Worm (Caenorhabditis elegans): ENCODE data around the gene emc-2.
A peak's percentile ranks its signal among the peaks of the same experiment; 100 is the strongest.

emc-2 gene

DNA sequence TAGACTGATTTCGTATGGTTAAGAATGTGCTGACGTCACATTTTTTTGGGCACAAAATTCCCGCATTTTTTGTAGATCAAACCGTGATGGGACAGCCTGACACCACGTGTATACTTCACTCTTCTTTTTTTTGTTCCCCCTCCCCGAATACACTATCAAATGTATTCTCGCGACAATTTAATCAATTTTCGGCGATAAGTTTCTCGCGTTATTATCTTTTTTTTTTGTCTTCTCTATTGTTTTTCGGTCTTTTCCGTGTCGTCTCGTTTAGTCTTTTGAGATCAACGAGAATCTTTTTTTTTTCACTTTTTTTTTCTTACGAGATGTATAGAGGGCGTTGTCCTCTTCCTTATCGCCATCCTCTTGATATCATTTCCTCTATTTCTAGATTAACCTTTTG is 9.3 kb upstream of the emc-2 start (continued):
- TF ChIP-seq snpc-4 (tag; optimal IDR thresholded peaks at IDR 0.05) (no peak), nhr-12 (tag; optimal IDR thresholded peaks at IDR 0.05) (no peak), C34B4.2 (tag; optimal IDR thresholded peaks at IDR 0.05) (no peak), aly-2 (tag; optimal IDR thresholded peaks at IDR 0.05) (no peak), jun-1 (tag; optimal IDR thresholded peaks at IDR 0.05) (no peak), nhr-71 (tag; optimal IDR thresholded peaks at IDR 0.05) (peak; percentile 23), lir-3 (tag; optimal IDR thresholded peaks at IDR 0.05; ENCODE audit: poor library complexity) (no peak), elt-2 (tag; optimal IDR thresholded peaks at IDR 0.05) (no peak), lin-13 (GFP tag; optimal IDR thresholded peaks at IDR 0.05) (no peak), ceh-90 (tag; optimal IDR thresholded peaks at IDR 0.05) (no peak), efl-3 (GFP tag; optimal IDR thresholded peaks at IDR 0.05) (no peak), unc-30 (tag; optimal IDR thresholded peaks at IDR 0.05) (no peak), lsy-2 (tag; optimal IDR thresholded peaks at IDR 0.05) (no peak), ztf-4 (tag; optimal IDR thresholded peaks at IDR 0.05) (no peak), lin-35 (GFP tag; optimal IDR thresholded peaks at IDR 0.05) (peak; percentile 12 to 44), C16A3.4 (tag; optimal IDR thresholded peaks at IDR 0.05) (no peak), hlh-4 (tag; optimal IDR thresholded peaks at IDR 0.05) (no peak), hpl-2 (GFP tag; optimal IDR thresholded peaks at IDR 0.05) (no peak), zip-4 (GFP tag; optimal IDR thresholded peaks at IDR 0.05) (no peak), ceh-63 (GFP tag; optimal IDR thresholded peaks at IDR 0.05) (no peak), nhr-84 (tag; optimal IDR thresholded peaks at IDR 0.05) (no peak), nhr-19 (GFP tag; conservative IDR thresholded peaks at IDR 0.05) (no peak), nhr-77 (tag; optimal IDR thresholded peaks at IDR 0.05) (no peak), aha-1 (tag; optimal IDR thresholded peaks at IDR 0.05) (no peak), lin-14 (GFP tag; optimal IDR thresholded peaks at IDR 0.05) (peak; percentile 50), Y116A8C.19 (tag; optimal IDR thresholded peaks at IDR 0.05; ENCODE audit: borderline replicate concordance) (no peak), ama-1 (optimal IDR thresholded peaks at IDR 0.05) (no peak), fkh-4 (tag; optimal IDR thresholded peaks at IDR 0.05; ENCODE audit: borderline replicate concordance) (no peak), isw-1 (GFP tag; IDR thresholded peaks at IDR 0.05) (no peak), mdl-1 (tag; optimal IDR thresholded peaks at IDR 0.05) (no peak), snu-23 (GFP tag; optimal IDR thresholded peaks at IDR 0.05) (peak; percentile 7), blmp-1 (tag; optimal IDR thresholded peaks at IDR 0.05) (peak; percentile 91), lin-39 (tag; optimal IDR thresholded peaks at IDR 0.05) (no peak), nhr-47 (tag; optimal IDR thresholded peaks at IDR 0.05) (no peak), fkh-10 (GFP tag; optimal IDR thresholded peaks at IDR 0.05) (peak; percentile 15), xbp-1 (tag; optimal IDR thresholded peaks at IDR 0.05) (no peak), tlp-1 (tag; optimal IDR thresholded peaks at IDR 0.05) (no peak), unc-86 (tag; optimal IDR thresholded peaks at IDR 0.05) (no peak), vab-15 (tag; optimal IDR thresholded peaks at IDR 0.05) (no peak), pax-3 (tag; optimal IDR thresholded peaks at IDR 0.05) (no peak), sup-37 (GFP tag; optimal IDR thresholded peaks at IDR 0.05) (no peak), nhr-237 (tag; optimal IDR thresholded peaks at IDR 0.05) (no peak), egl-13 (tag; optimal IDR thresholded peaks at IDR 0.05) (no peak), alr-1 (tag; optimal IDR thresholded peaks at IDR 0.05; ENCODE audit: borderline replicate concordance) (no peak), skn-1 (tag; optimal IDR thresholded peaks at IDR 0.05) (no peak), egl-27 (tag; optimal IDR thresholded peaks at IDR 0.05) (no peak), grh-1 (GFP tag; IDR thresholded peaks at IDR 0.05) (no peak), fkh-8 (tag; optimal IDR thresholded peaks at IDR 0.05) (no peak), unc-98 (GFP tag; IDR thresholded peaks at IDR 0.05) (no peak), pag-3 (tag; optimal IDR thresholded peaks at IDR 0.05; ENCODE audit: borderline replicate concordance, insufficient read depth) (no peak), C04F5.9 (tag; optimal IDR thresholded peaks at IDR 0.05) (no peak), mab-9 (GFP tag; IDR thresholded peaks at IDR 0.05) (no peak), ceh-82 (tag; optimal IDR thresholded peaks at IDR 0.05) (no peak), sptf-1 (tag; optimal IDR thresholded peaks at IDR 0.05) (no peak)

All from whole organism, L1 larva.